Worm (Caenorhabditis elegans) whole organism, late embryonic: ENCODE measurements around the gene irld-11.

Source experiments
- ahr-1 ChIP-seq: sonication (generic microtip); optimal IDR thresholded peaks from 2 replicates; lab custom pipeline; 2016; ENCODE audit warnings: missing genetic modification characterization, missing compliant biosample characterization
- ama-1 ChIP-seq: fragments of 150-350 bp; optimal IDR thresholded peaks from 2 replicates; lab custom pipeline; 2014
- ceh-31 ChIP-seq: sonication (generic microtip); optimal IDR thresholded peaks from 2 replicates; lab custom pipeline; 2016; ENCODE audit warnings: missing genetic modification characterization, missing compliant biosample characterization
- ceh-48 ChIP-seq: sonication (generic microtip); optimal IDR thresholded peaks from 2 replicates; lab custom pipeline; 2016; ENCODE audit warnings: missing genetic modification characterization, inconsistent platforms, missing compliant biosample characterization
- ceh-9 ChIP-seq: sonication (generic microtip); optimal IDR thresholded peaks from 2 replicates; lab custom pipeline; 2016; ENCODE audit warnings: mild to moderate bottlenecking, missing genetic modification characterization, inconsistent platforms, missing compliant biosample characterization
- dve-1 ChIP-seq: sonication (generic microtip); optimal IDR thresholded peaks from 2 replicates; lab custom pipeline; 2017; ENCODE audit warnings: antibody characterized with exemption, mild to moderate bottlenecking, missing genetic modification characterization, missing compliant biosample characterization
- ets-4 ChIP-seq: sonication (generic microtip); optimal IDR thresholded peaks from 2 replicates; lab custom pipeline; 2016; ENCODE audit warnings: missing genetic modification characterization, missing compliant biosample characterization
- hlh-30 ChIP-seq: sonication (generic microtip); optimal IDR thresholded peaks from 2 replicates; lab custom pipeline; 2017; ENCODE audit warnings: antibody characterized with exemption, missing genetic modification characterization, missing compliant biosample characterization; ENCODE audit not compliant: insufficient read depth
- hlh-8 ChIP-seq: sonication (generic microtip); optimal IDR thresholded peaks from 2 replicates; lab custom pipeline; 2016; ENCODE audit warnings: missing genotype, missing genetic modification characterization, missing compliant biosample characterization
- nfya-1 ChIP-seq: sonication (generic microtip); optimal IDR thresholded peaks from 2 replicates; lab custom pipeline; 2017; ENCODE audit warnings: missing genetic modification characterization, mild to moderate bottlenecking, missing compliant biosample characterization, antibody characterized with exemption, moderate library complexity
- sdc-2 ChIP-seq: sonication (generic microtip); optimal IDR thresholded peaks from 2 replicates; lab custom pipeline; 2016; ENCODE audit warnings: missing genotype, missing genetic modification characterization, missing compliant biosample characterization
- tbx-2 ChIP-seq: sonication (generic microtip); optimal IDR thresholded peaks from 2 replicates; lab custom pipeline; 2016; ENCODE audit warnings: missing genetic modification characterization, missing compliant biosample characterization
- unc-86 ChIP-seq: sonication (generic microtip); optimal IDR thresholded peaks from 2 replicates; lab custom pipeline; 2016; ENCODE audit warnings: missing genetic modification characterization, missing compliant biosample characterization

- TF ChIP-seq ama-1 (lab: Kevin White, UChicago) (no peak), ceh-31 (no peak), ceh-48 (tag; lab: Kevin White, UChicago) (no peak), ceh-9 (tag; lab: Kevin White, UChicago) (no peak), hlh-8 (no peak), ets-4 (no peak), nfya-1 (tag; lab: Kevin White, UChicago) (no peak), hlh-30 (tag; lab: Kevin White, UChicago) (no peak), tbx-2 (tag; lab: Kevin White, UChicago) (no peak), unc-86 (tag; lab: Kevin White, UChicago) (no peak), dve-1 (tag; lab: Kevin White, UChicago) (no peak), sdc-2 (tag; lab: Kevin White, UChicago) (no peak), ahr-1 (tag; lab: Kevin White, UChicago) (no peak)
These were observed 44.8 kb upstream of the irld-11 start, which contains the start of gene nhr-177 for ce11 chrV:1610097-1610496.
